Worm (Caenorhabditis elegans) whole organism, L3 larva: ENCODE measurements around the gene str-144.

ENCODE experiments used
- nhr-11 ChIP-seq: fragments of 150-350 bp; optimal IDR thresholded peaks from 2 replicates; lab custom pipeline; 2014; ENCODE audit warnings: missing biosample characterization, missing genetic modification characterization
- nhr-76 ChIP-seq: fragments of 150-350 bp; sonication (generic microtip); optimal IDR thresholded peaks from 5 replicates; lab custom pipeline; 2014; ENCODE audit warnings: missing biosample characterization, missing genetic modification characterization
- tbx-2 ChIP-seq: sonication (generic microtip); optimal IDR thresholded peaks from 2 replicates; lab custom pipeline; 2016; ENCODE audit warnings: mild to moderate bottlenecking, missing genetic modification characterization, missing compliant biosample characterization

DNA sequence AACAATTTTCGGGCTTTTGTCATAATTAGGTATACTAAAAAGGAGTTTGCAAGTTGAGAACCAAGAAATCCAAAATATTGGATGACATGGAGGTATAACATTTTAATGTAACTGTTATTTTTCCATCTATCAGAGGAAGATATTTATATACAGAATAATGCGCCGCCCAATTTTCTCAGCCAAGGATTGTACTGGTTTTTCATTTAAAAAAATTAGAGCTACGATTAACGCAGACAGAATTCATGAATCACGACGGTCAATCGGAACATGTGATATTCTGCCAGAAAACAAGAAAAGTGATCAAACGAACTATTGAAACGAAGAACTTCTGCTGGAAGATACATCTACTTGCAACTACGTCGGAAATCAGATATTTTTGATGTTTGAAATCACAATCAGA lies 26.3 kb upstream of the str-144 start, which contains the start of gene str-145:
- TF ChIP-seq tbx-2: no peak
- no peak for TF ChIP-seq nhr-11 (tag; lab: Kevin White, UChicago)
- TF ChIP-seq nhr-76 (tag; lab: Kevin White, UChicago): no peak
